Worm (Caenorhabditis elegans): ENCODE results near the gene txt-13.
A peak's percentile ranks its signal among the peaks of the same experiment; 100 is the strongest.

DNA sequence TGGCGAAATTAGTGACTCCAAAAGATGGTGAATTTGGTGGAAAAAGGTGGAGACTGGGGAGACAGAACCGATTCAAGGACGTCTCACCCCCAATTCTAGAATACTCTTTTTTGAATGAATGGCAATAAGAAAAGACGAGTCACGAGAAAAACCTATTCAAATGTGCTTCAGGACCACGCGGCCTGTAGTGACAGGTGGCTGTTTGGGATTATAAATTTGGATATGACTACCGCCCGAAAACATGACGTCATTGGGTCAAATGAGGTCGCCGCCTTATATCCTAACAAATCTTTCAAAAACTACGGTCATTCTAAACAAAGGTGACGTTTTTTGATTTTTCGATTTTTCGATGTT, 16.4 kb upstream of the txt-13 start:
- TF ChIP-seq fkh-6 (tag; optimal IDR thresholded peaks at IDR 0.05) = no peak
- no peak for TF ChIP-seq pha-4 (tag; optimal IDR thresholded peaks at IDR 0.05)
- TF ChIP-seq pat-9 (tag; optimal IDR thresholded peaks at IDR 0.05) = no peak
- TF ChIP-seq elt-4 (tag; optimal IDR thresholded peaks at IDR 0.05) = no peak
- peak; percentile 10 for TF ChIP-seq unc-55 (GFP tag; optimal IDR thresholded peaks at IDR 0.05)
- no peak for TF ChIP-seq nhr-11 (tag; optimal IDR thresholded peaks at IDR 0.05)
- TF ChIP-seq Y22D7AL.16 (tag; optimal IDR thresholded peaks at IDR 0.05) = no peak
- no peak for TF ChIP-seq hlh-6 (tag; optimal IDR thresholded peaks at IDR 0.05)
